Worm (Caenorhabditis elegans) whole organism, L3 larva: Measurements from ENCODE around the gene K09F5.4.

ENCODE experiments used
- lin-15B ChIP-seq: fragments of 150-350 bp; optimal IDR thresholded peaks from 2 replicates; lab custom pipeline; 2014; ENCODE audit warnings: missing biosample characterization, missing genetic modification characterization
- nhr-237 ChIP-seq: fragments of 150-350 bp; optimal IDR thresholded peaks from 2 replicates; lab custom pipeline; 2014; ENCODE audit warnings: missing biosample characterization, missing genetic modification characterization
- pha-4 ChIP-seq: fragments of 150-350 bp; optimal IDR thresholded peaks from 2 replicates; lab custom pipeline; 2014; ENCODE audit warnings: missing biosample characterization, missing genetic modification reagents, missing genetic modification characterization

DNA sequence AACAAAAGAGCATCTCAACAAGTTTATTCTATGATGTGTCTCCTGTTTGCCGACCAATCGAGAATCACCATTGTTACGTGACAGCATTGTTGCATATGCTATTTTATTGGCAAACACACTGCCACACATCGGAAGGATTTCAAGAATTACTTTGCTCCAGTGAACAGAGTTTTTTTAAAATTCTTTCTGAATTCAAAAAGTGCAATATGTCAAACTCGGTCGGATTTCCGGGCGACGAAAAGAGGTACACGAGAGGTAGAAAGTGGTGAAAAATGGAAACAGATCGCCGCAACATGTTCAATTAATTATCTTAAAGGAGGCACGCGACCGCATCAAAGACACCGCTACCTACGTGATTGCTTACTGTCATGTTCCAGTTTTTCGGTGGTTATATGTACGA, 39.5 kb upstream of the K09F5.4 start:
- TF ChIP-seq pha-4 (tag; lab: Kevin White, UChicago) (no peak), nhr-237 (tag; lab: Kevin White, UChicago) (no peak), lin-15B (no peak)
